Worm (Caenorhabditis elegans) whole organism, L4 larva: ENCODE measurements around the gene mrpl-37.

Experiments
- ama-1 ChIP-seq: fragments of 150-350 bp; optimal IDR thresholded peaks from 2 replicates; lab custom pipeline; 2014; ENCODE audit warnings: inconsistent platforms, mixed read lengths
- ceh-32 ChIP-seq: sonication (generic microtip); optimal IDR thresholded peaks from 2 replicates; lab custom pipeline; 2016; ENCODE audit warnings: mild to moderate bottlenecking, missing genetic modification characterization, missing compliant biosample characterization; ENCODE audit not compliant: poor library complexity
- fos-1 ChIP-seq: fragments of 150-350 bp; optimal IDR thresholded peaks from 2 replicates; lab custom pipeline; 2014; ENCODE audit warnings: missing biosample characterization, missing genetic modification characterization
- hif-1 ChIP-seq, 2 experiments: sonication (generic microtip); optimal IDR thresholded peaks; 2 replicates each; lab custom pipeline; 2016 to 2017; ENCODE audit warnings: missing compliant biosample characterization in 2 of 2, missing genetic modification characterization in 2 of 2, missing genetic modification reagents in 2 of 2, missing genotype in 2 of 2, mild to moderate bottlenecking in 1 of 2
- lin-13 ChIP-seq: fragments of 150-350 bp; optimal IDR thresholded peaks from 2 replicates; lab custom pipeline; 2014; ENCODE audit warnings: missing biosample characterization, missing genetic modification reagents, missing genetic modification characterization
- madf-5 ChIP-seq, 2 experiments: fragments of 200-800 bp; sonication (Bioruptor generic); IDR thresholded peaks; 2 replicates each; pipeline ENCODE4 v1.3.6; 2022; ENCODE audit warnings: missing compliant biosample characterization in 2 of 2, missing genetic modification characterization in 2 of 2
- zfp-3 ChIP-seq: fragments of 200-800 bp; sonication (Bioruptor generic); conservative IDR thresholded peaks from 2 replicates; pipeline ENCODE4 v1.3.6; 2022; ENCODE audit warnings: missing genetic modification reagents, missing genetic modification characterization, missing compliant biosample characterization
- zip-11 ChIP-seq: fragments of 200-800 bp; sonication (Bioruptor generic); IDR thresholded peaks from 2 replicates; pipeline ENCODE4 v1.3.6; 2022; ENCODE audit warnings: missing genetic modification characterization, missing compliant biosample characterization

- TF ChIP-seq zip-11 (no peak), ceh-32 (tag; lab: Kevin White, UChicago) (no peak), fos-1 (tag; lab: Kevin White, UChicago) (no peak), madf-5 (GFP tag; IDR thresholded peaks at IDR 0.05; lab: Robert Waterston, UW) (no peak), zfp-3 (GFP tag; lab: Robert Waterston, UW) (no peak), ama-1 (no peak), hif-1 (tag; optimal IDR thresholded peaks at IDR 0.05; lab: Kevin White, UChicago) (no peak), lin-13 (no peak)
These were observed 21.7 kb upstream of the mrpl-37 start, which contains the start of the genes fbxc-23 and csc-1 for ce11 chrII:13596505-13596977.
